Fruit fly (Drosophila melanogaster): ENCODE results near the gene CheB38a.

Gene CheB38a

dm6 chr2L:20793881-20794280 is 24.5 kb downstream of the CheB38a start (continued):
- no peak for TF ChIP-seq CG10366 (GFP tag; IDR thresholded peaks at IDR 0.05)
- peak; percentile 28; the same call in 1 of the 3 replicates for TF ChIP-seq ken (GFP tag; IDR thresholded peaks at IDR 0.05)
- TF ChIP-seq grau (tag; optimal IDR thresholded peaks at IDR 0.05) = no peak
- TF ChIP-seq Aef1 (GFP tag; IDR thresholded peaks at IDR 0.05) = no peak
- TF ChIP-seq Dad (GFP tag; optimal IDR thresholded peaks at IDR 0.05) = no peak
- TF ChIP-seq Mad (GFP tag; optimal IDR thresholded peaks at IDR 0.05) = no peak
- TF ChIP-seq caup (GFP tag; optimal IDR thresholded peaks at IDR 0.05; ENCODE audit: severe bottlenecking) = no peak
- no peak for TF ChIP-seq gcm (GFP tag; optimal IDR thresholded peaks at IDR 0.05)
- TF ChIP-seq hkb (optimal IDR thresholded peaks at IDR 0.05) = no peak
- peak; percentile 39; the same call in 1 of the 2 replicates for TF ChIP-seq hkb (GFP tag; IDR thresholded peaks at IDR 0.05)
- TF ChIP-seq CG34224 (GFP tag; IDR thresholded peaks at IDR 0.05; ENCODE audit: partially characterized antibody) = peak; percentile 39; the same call in 2 of the 3 replicates
- no peak for TF ChIP-seq NC2β (GFP tag; optimal IDR thresholded peaks at IDR 0.05)
- no peak for TF ChIP-seq CoRest (tag; optimal IDR thresholded peaks at IDR 0.05)
- no peak for TF ChIP-seq Hr39 (optimal IDR thresholded peaks at IDR 0.05)
- TF ChIP-seq CG42726 (GFP tag; IDR thresholded peaks at IDR 0.05; ENCODE audit: partially characterized antibody) = peak; percentile 41; the same call in 1 of the 2 replicates
- no peak for TF ChIP-seq CG30403 (GFP tag; optimal IDR thresholded peaks at IDR 0.05)
- TF ChIP-seq Opbp (GFP tag; IDR thresholded peaks at IDR 0.05; ENCODE audit: partially characterized antibody) = no peak
- TF ChIP-seq Vsx1 (GFP tag; optimal IDR thresholded peaks at IDR 0.05) = no peak
- no peak for TF ChIP-seq CG15479 (GFP tag; optimal IDR thresholded peaks at IDR 0.05)
- TF ChIP-seq Sox100B (GFP tag; optimal IDR thresholded peaks at IDR 0.05) = no peak
- no peak for TF ChIP-seq crol (GFP tag; IDR thresholded peaks at IDR 0.05)
- no peak for TF ChIP-seq Sry-β (GFP tag; optimal IDR thresholded peaks at IDR 0.05)
- no peak for TF ChIP-seq vfl (GFP tag; optimal IDR thresholded peaks at IDR 0.05)
- no peak for TF ChIP-seq sd (tag; optimal IDR thresholded peaks at IDR 0.05)
- TF ChIP-seq Bgb (GFP tag; IDR thresholded peaks at IDR 0.05; ENCODE audit: partially characterized antibody) = peak; percentile 48; the same call in 1 of the 2 replicates
- no peak for TF ChIP-seq Gug (GFP tag; IDR thresholded peaks at IDR 0.05)
- TF ChIP-seq ttk (GFP tag; IDR thresholded peaks at IDR 0.05) = no peak
- TF ChIP-seq Dfd (GFP tag; optimal IDR thresholded peaks at IDR 0.05) = no peak
- no peak for TF ChIP-seq CG14667 (GFP tag; IDR thresholded peaks at IDR 0.05)
- TF ChIP-seq CG6813 (GFP tag; optimal IDR thresholded peaks at IDR 0.05) = no peak
- TF ChIP-seq exex (tag; optimal IDR thresholded peaks at IDR 0.05) = no peak
- no peak for TF ChIP-seq HmgZ (tag; optimal IDR thresholded peaks at IDR 0.05)
- TF ChIP-seq mam (GFP tag; optimal IDR thresholded peaks at IDR 0.05) = no peak
- TF ChIP-seq seq (GFP tag; IDR thresholded peaks at IDR 0.05) = no peak
- TF ChIP-seq CG3065 (GFP tag; optimal IDR thresholded peaks at IDR 0.05) = no peak
- TF ChIP-seq CrebB (tag; optimal IDR thresholded peaks at IDR 0.05) = peak; percentile 40
- peak; percentile 44; the same call in 1 of the 2 replicates for TF ChIP-seq amos (GFP tag; IDR thresholded peaks at IDR 0.05; ENCODE audit: partially characterized antibody)
- TF ChIP-seq CG2678 (tag; optimal IDR thresholded peaks at IDR 0.05) = no peak
- TF ChIP-seq cas (GFP tag; IDR thresholded peaks at IDR 0.05) = no peak
- no peak for TF ChIP-seq CG4854 (GFP tag; optimal IDR thresholded peaks at IDR 0.05)
- no peak for TF ChIP-seq Myb (GFP tag; optimal IDR thresholded peaks at IDR 0.05)
- no peak for TF ChIP-seq dmrt11E (tag; optimal IDR thresholded peaks at IDR 0.05)
- TF ChIP-seq Dp (GFP tag; optimal IDR thresholded peaks at IDR 0.05) = no peak
- peak; percentile 39 for TF ChIP-seq Deaf1 (tag; optimal IDR thresholded peaks at IDR 0.05)
- no peak for TF ChIP-seq bab2 (GFP tag; optimal IDR thresholded peaks at IDR 0.05)
- TF ChIP-seq onecut (GFP tag; IDR thresholded peaks at IDR 0.05) = peak; percentile 32; the same call in 1 of the 2 replicates
- no peak for TF ChIP-seq CG3407 (GFP tag; optimal IDR thresholded peaks at IDR 0.05)
- TF ChIP-seq CG2202 (tag; optimal IDR thresholded peaks at IDR 0.05) = no peak
- peak; percentile 79 for TF ChIP-seq ci (GFP tag; IDR thresholded peaks at IDR 0.05)
- no peak for TF ChIP-seq CG16815 (GFP tag; optimal IDR thresholded peaks at IDR 0.05)
- TF ChIP-seq Optix (GFP tag; IDR thresholded peaks at IDR 0.05) = no peak
- TF ChIP-seq B-H1 (GFP tag; IDR thresholded peaks at IDR 0.05) = no peak

Measured in whole organism, embryonic.